Worm (Caenorhabditis elegans): ENCODE results near the gene Y27F2A.8.
"Not testable (repeated sequence)": the region's sequence is repeated elsewhere in the genome, so short reads cannot be mapped to it uniquely, and the experiment has no call there.

ce11 chrII:3215762-3216161 is 32.2 kb downstream of the Y27F2A.8 start, which contains the start of gene ZC239.3:
- TF ChIP-seq nhr-76 (tag; optimal IDR thresholded peaks at IDR 0.05); sem-2 (GFP tag; optimal IDR thresholded peaks at IDR 0.05); pha-4 (tag; optimal IDR thresholded peaks at IDR 0.05); elt-3 (tag; optimal IDR thresholded peaks at IDR 0.05); mep-1 (tag; optimal IDR thresholded peaks at IDR 0.05); unc-62 (GFP tag; optimal IDR thresholded peaks at IDR 0.05); mls-2 (tag; optimal IDR thresholded peaks at IDR 0.05); lin-13 (tag; optimal IDR thresholded peaks at IDR 0.05); nhr-28 (tag; optimal IDR thresholded peaks at IDR 0.05); blmp-1 (tag; optimal IDR thresholded peaks at IDR 0.05); nhr-2 (tag; optimal IDR thresholded peaks at IDR 0.05); nhr-237 (tag; optimal IDR thresholded peaks at IDR 0.05); snpc-4 (tag; optimal IDR thresholded peaks at IDR 0.05); M03D4.4 (tag; optimal IDR thresholded peaks at IDR 0.05): not testable (repeated sequence)
